Worm (Caenorhabditis elegans): ENCODE results near the gene flh-2.

Gene flh-2

ce11 chrIII:4934896-4935628, 16.9 kb upstream of the flh-2 start, which contains the start of gene mrps-18C:
Gene mrps-18C, plus strand, starts transcription at chrIII:4935578.
- TF ChIP-seq pqm-1 (tag; optimal IDR thresholded peaks at IDR 0.05) = no peak
- TF ChIP-seq pag-3 (tag; optimal IDR thresholded peaks at IDR 0.05; ENCODE audit: borderline replicate concordance, insufficient read depth) = no peak
- TF ChIP-seq unc-98 (GFP tag; IDR thresholded peaks at IDR 0.05) = no peak
- TF ChIP-seq swsn-7 (tag; optimal IDR thresholded peaks at IDR 0.05) = no peak
- TF ChIP-seq ceh-63 (GFP tag; optimal IDR thresholded peaks at IDR 0.05) = no peak
- no peak for TF ChIP-seq lin-13 (GFP tag; optimal IDR thresholded peaks at IDR 0.05)
- no peak for TF ChIP-seq ets-5 (GFP tag; IDR thresholded peaks at IDR 0.05)
- TF ChIP-seq nhr-71 (tag; optimal IDR thresholded peaks at IDR 0.05) = peak; percentile 45
- TF ChIP-seq unc-30 (tag; optimal IDR thresholded peaks at IDR 0.05) = no peak
- peak; percentile 60 to 69 for TF ChIP-seq lin-35 (GFP tag; optimal IDR thresholded peaks at IDR 0.05)
- no peak for TF ChIP-seq irx-1 (tag; optimal IDR thresholded peaks at IDR 0.05)
- TF ChIP-seq ceh-88 (GFP tag; IDR thresholded peaks at IDR 0.05) = no peak
- no peak for TF ChIP-seq tbx-2 (tag; optimal IDR thresholded peaks at IDR 0.05)
- TF ChIP-seq sup-37 (GFP tag; optimal IDR thresholded peaks at IDR 0.05) = no peak
- peak; percentile 35 for TF ChIP-seq rnt-1 (tag; optimal IDR thresholded peaks at IDR 0.05)
- TF ChIP-seq ztf-11 (tag; optimal IDR thresholded peaks at IDR 0.05) = no peak
- no peak for TF ChIP-seq lir-3 (tag; optimal IDR thresholded peaks at IDR 0.05; ENCODE audit: poor library complexity)
- no peak for TF ChIP-seq nhr-20 (tag; optimal IDR thresholded peaks at IDR 0.05)
- no peak for TF ChIP-seq aha-1 (tag; optimal IDR thresholded peaks at IDR 0.05)
- TF ChIP-seq egl-13 (tag; optimal IDR thresholded peaks at IDR 0.05) = no peak
- TF ChIP-seq zag-1 (tag; optimal IDR thresholded peaks at IDR 0.05) = no peak
- TF ChIP-seq ama-1 (optimal IDR thresholded peaks at IDR 0.05) = no peak
- peak; percentile 16 for TF ChIP-seq snu-23 (GFP tag; optimal IDR thresholded peaks at IDR 0.05)
- TF ChIP-seq mdl-1 (tag; optimal IDR thresholded peaks at IDR 0.05) = no peak
- TF ChIP-seq efl-1 (optimal IDR thresholded peaks at IDR 0.05) = peak; percentile 48 to 66
- peak; percentile 68 to 96 for TF ChIP-seq efl-1 (GFP tag; optimal IDR thresholded peaks at IDR 0.05 in 1 of 2)
- TF ChIP-seq jun-1 (tag; optimal IDR thresholded peaks at IDR 0.05) = no peak
- no peak for TF ChIP-seq hlh-17 (GFP tag; optimal IDR thresholded peaks at IDR 0.05; ENCODE audit: borderline replicate concordance)
- TF ChIP-seq grh-1 (GFP tag; IDR thresholded peaks at IDR 0.05) = no peak
- TF ChIP-seq fkh-8 (tag; optimal IDR thresholded peaks at IDR 0.05) = no peak
- no peak for TF ChIP-seq nhr-90 (tag; optimal IDR thresholded peaks at IDR 0.05; ENCODE audit: poor library complexity)
- TF ChIP-seq mab-9 (GFP tag; IDR thresholded peaks at IDR 0.05) = no peak
- peak; percentile 18 for TF ChIP-seq blmp-1 (tag; optimal IDR thresholded peaks at IDR 0.05)
- no peak for TF ChIP-seq lin-39 (tag; optimal IDR thresholded peaks at IDR 0.05)
- TF ChIP-seq lin-14 (GFP tag; optimal IDR thresholded peaks at IDR 0.05) = no peak
- no peak for TF ChIP-seq nhr-28 (tag; optimal IDR thresholded peaks at IDR 0.05)
- no peak for TF ChIP-seq isw-1 (GFP tag; IDR thresholded peaks at IDR 0.05)
- TF ChIP-seq pax-3 (tag; optimal IDR thresholded peaks at IDR 0.05) = no peak
- TF ChIP-seq hlh-4 (tag; optimal IDR thresholded peaks at IDR 0.05) = no peak
- no peak for TF ChIP-seq fkh-4 (tag; optimal IDR thresholded peaks at IDR 0.05; ENCODE audit: borderline replicate concordance)
- no peak for TF ChIP-seq xbp-1 (tag; optimal IDR thresholded peaks at IDR 0.05)
- no peak for TF ChIP-seq zip-4 (GFP tag; optimal IDR thresholded peaks at IDR 0.05)
- peak in 1 of 3 experiments; percentile 11 for TF ChIP-seq ceh-82 (tag; optimal IDR thresholded peaks at IDR 0.05)
- no peak for TF ChIP-seq egl-27 (tag; optimal IDR thresholded peaks at IDR 0.05)
- TF ChIP-seq sox-4 (tag; optimal IDR thresholded peaks at IDR 0.05) = no peak
- no peak for TF ChIP-seq efl-3 (GFP tag; optimal IDR thresholded peaks at IDR 0.05)
- peak; percentile 2 for TF ChIP-seq nhr-85 (tag)
- no peak for TF ChIP-seq Y116A8C.19 (tag; optimal IDR thresholded peaks at IDR 0.05; ENCODE audit: borderline replicate concordance)
- no peak for TF ChIP-seq nhr-237 (tag; optimal IDR thresholded peaks at IDR 0.05)
- peak; percentile 19 to 60 for TF ChIP-seq lsy-2 (tag; optimal IDR thresholded peaks at IDR 0.05)
- TF ChIP-seq unc-62 (GFP tag; optimal IDR thresholded peaks at IDR 0.05) = no peak
- TF ChIP-seq tlp-1 (tag; optimal IDR thresholded peaks at IDR 0.05) = no peak

Data from whole organism, L1 larva.